Fruit fly (Drosophila melanogaster) whole organism: ENCODE data around the gene Muc96D.

ENCODE experiments used
- Dll ChIP-seq: fragments of >200 bp; optimal IDR thresholded peaks from 2 replicates; lab custom pipeline; 2017
- EcR ChIP-seq, 2 experiments: fragments of >200 bp; optimal IDR thresholded peaks; 2 replicates each; lab custom pipeline; 2017; ENCODE audit warnings: missing biosample characterization in 2 of 2, missing genetic modification characterization in 2 of 2, missing genetic modification reagents in 2 of 2
- pan ChIP-seq: fragments of >200 bp; optimal IDR thresholded peaks from 2 replicates; lab custom pipeline; 2017
- psq ChIP-seq: fragments of >200 bp; optimal IDR thresholded peaks from 2 replicates; lab custom pipeline; 2017

- no peak for TF ChIP-seq pan (lab: Kevin White, UChicago)
- TF ChIP-seq EcR (GFP tag; optimal IDR thresholded peaks at IDR 0.05; lab: Kevin White, UChicago), result no peak
- TF ChIP-seq Dll, result no peak
- no peak for TF ChIP-seq psq
These were observed 42.5 kb downstream of the Muc96D start, which contains the start of gene ND-49L for dm6 chr3R:25357985-25358384.
